Worm (Caenorhabditis elegans) whole organism, L2 larva: ENCODE data around the gene nspg-12.

Experiments used
- R02D3.7 ChIP-seq: fragments of 150-350 bp; optimal IDR thresholded peaks from 2 replicates; lab custom pipeline; 2014; ENCODE audit warnings: missing biosample characterization, missing genetic modification characterization
- nhr-237 ChIP-seq: fragments of 150-350 bp; optimal IDR thresholded peaks from 2 replicates; lab custom pipeline; 2014; ENCODE audit warnings: missing biosample characterization, missing genetic modification characterization
- sma-3 ChIP-seq: sonication (generic microtip); optimal IDR thresholded peaks from 2 replicates; lab custom pipeline; 2016; ENCODE audit warnings: missing genetic modification reagents, missing genetic modification characterization, missing compliant biosample characterization

ce11 chrX:5303500-5303899, 46.4 kb downstream of the nspg-12 start, which contains the start of gene ags-3:
- no peak for TF ChIP-seq sma-3 (GFP tag; lab: Kevin White, UChicago)
- TF ChIP-seq nhr-237, result no peak
- TF ChIP-seq R02D3.7 (tag; lab: Kevin White, UChicago), result no peak
